Worm (Caenorhabditis elegans): ENCODE measurements around the gene ZK632.12.

Gene ZK632.12

ce11 chrIII:9789083-9789482 is 41.5 kb upstream of the ZK632.12 start:
- TF ChIP-seq ceh-83 (GFP tag; optimal IDR thresholded peaks at IDR 0.05), result no peak
- no peak for TF ChIP-seq tbx-8 (GFP tag; optimal IDR thresholded peaks at IDR 0.05)
- TF ChIP-seq drap-1 (GFP tag; optimal IDR thresholded peaks at IDR 0.05), result no peak
- TF ChIP-seq flh-1 (GFP tag; optimal IDR thresholded peaks at IDR 0.05), result no peak
- no peak for TF ChIP-seq pha-4 (tag; optimal IDR thresholded peaks at IDR 0.05)
- no peak for TF ChIP-seq mab-5 (tag; optimal IDR thresholded peaks at IDR 0.05)
- no peak for TF ChIP-seq bed-3 (GFP tag; optimal IDR thresholded peaks at IDR 0.05)
- TF ChIP-seq ceh-39 (tag; optimal IDR thresholded peaks at IDR 0.05), result no peak
- no peak for TF ChIP-seq unc-120 (tag; optimal IDR thresholded peaks at IDR 0.05; ENCODE audit: poor library complexity, severe bottlenecking)
- TF ChIP-seq nhr-2 (tag; optimal IDR thresholded peaks at IDR 0.05), result no peak
- no peak for TF ChIP-seq mep-1 (tag; optimal IDR thresholded peaks at IDR 0.05)

ce11 chrIII:9789607-9790073 is 41.0 kb upstream of the ZK632.12 start, which contains the start of gene R10E11.5:
Gene R10E11.5 (minus strand): TSS chrIII:9789657.
- TF ChIP-seq flh-1 (GFP tag; optimal IDR thresholded peaks at IDR 0.05), result no peak
- TF ChIP-seq hlh-1 (tag; optimal IDR thresholded peaks at IDR 0.05), result no peak
- TF ChIP-seq unc-62 (GFP tag; optimal IDR thresholded peaks at IDR 0.05), result no peak
- no peak for TF ChIP-seq nhr-28 (tag; optimal IDR thresholded peaks at IDR 0.05)
- no peak for TF ChIP-seq mep-1 (tag; optimal IDR thresholded peaks at IDR 0.05)
- TF ChIP-seq sptf-1 (tag; optimal IDR thresholded peaks at IDR 0.05), result no peak
- TF ChIP-seq elt-1 (tag; optimal IDR thresholded peaks at IDR 0.05; ENCODE audit: borderline replicate concordance, insufficient read depth), result no peak
- no peak for TF ChIP-seq pha-4 (tag; optimal IDR thresholded peaks at IDR 0.05)
- TF ChIP-seq lsy-2 (tag; optimal IDR thresholded peaks at IDR 0.05), result no peak
- no peak for TF ChIP-seq ceh-39 (tag; optimal IDR thresholded peaks at IDR 0.05)
- TF ChIP-seq nhr-12 (tag; optimal IDR thresholded peaks at IDR 0.05), result no peak
- no peak for TF ChIP-seq elt-3 (tag; optimal IDR thresholded peaks at IDR 0.05)
- no peak for TF ChIP-seq lin-13 (tag; optimal IDR thresholded peaks at IDR 0.05)

ce11 chrIII:9793592-9794417 is 36.8 kb upstream of the ZK632.12 start, which contains the start of the genes R10E11.9 and mcm-6:
Gene R10E11.9 (minus strand): TSS chrIII:9793642.
Gene mcm-6 (plus strand): TSS chrIII:9794367.
- TF ChIP-seq pha-4 (tag; optimal IDR thresholded peaks at IDR 0.05) (peak; percentile 11), ham-2 (GFP tag; optimal IDR thresholded peaks at IDR 0.05) (no peak)

ce11 chrIII:9796448-9796847 is 34.2 kb upstream of the ZK632.12 start, which contains the start of gene srxa-10:
Gene srxa-10 (minus strand): TSS chrIII:9796548.
- no peak for TF ChIP-seq sem-2 (GFP tag; optimal IDR thresholded peaks at IDR 0.05)
- no peak for TF ChIP-seq ham-2 (GFP tag; optimal IDR thresholded peaks at IDR 0.05)
- TF ChIP-seq ceh-43 (GFP tag; optimal IDR thresholded peaks at IDR 0.05), result no peak
- TF ChIP-seq bed-3 (GFP tag; optimal IDR thresholded peaks at IDR 0.05), result no peak
- no peak for TF ChIP-seq unc-39 (tag; optimal IDR thresholded peaks at IDR 0.05)
- no peak for TF ChIP-seq unc-120 (tag; optimal IDR thresholded peaks at IDR 0.05; ENCODE audit: poor library complexity, severe bottlenecking)
- TF ChIP-seq mab-5 (tag; optimal IDR thresholded peaks at IDR 0.05), result no peak
- no peak for TF ChIP-seq elt-1 (tag; optimal IDR thresholded peaks at IDR 0.05; ENCODE audit: borderline replicate concordance, insufficient read depth)
- no peak for TF ChIP-seq lsy-2 (tag; optimal IDR thresholded peaks at IDR 0.05)
- TF ChIP-seq ceh-39 (tag; optimal IDR thresholded peaks at IDR 0.05), result no peak
- no peak for TF ChIP-seq M03D4.4 (tag; optimal IDR thresholded peaks at IDR 0.05)

- TF ChIP-seq blmp-1 (tag; optimal IDR thresholded peaks at IDR 0.05) (no peak), sptf-1 (tag; optimal IDR thresholded peaks at IDR 0.05) (no peak), lsy-2 (tag; optimal IDR thresholded peaks at IDR 0.05) (no peak), tbx-8 (GFP tag; optimal IDR thresholded peaks at IDR 0.05) (no peak)
Measured at ce11 chrIII:9798478-9799157, 32.0 kb upstream of the ZK632.12 start, which contains the start of gene ZK632.2. Gene ZK632.2 (plus strand): TSS chrIII:9799107.

ce11 chrIII:9802045-9802444 is 28.6 kb upstream of the ZK632.12 start:
- no peak for TF ChIP-seq ztf-11 (tag; optimal IDR thresholded peaks at IDR 0.05)
- TF ChIP-seq zip-8 (tag; optimal IDR thresholded peaks at IDR 0.05), result no peak
- TF ChIP-seq bed-3 (GFP tag; optimal IDR thresholded peaks at IDR 0.05), result no peak
- no peak for TF ChIP-seq tbx-8 (GFP tag; optimal IDR thresholded peaks at IDR 0.05)
- no peak for TF ChIP-seq mab-5 (tag; optimal IDR thresholded peaks at IDR 0.05)
- TF ChIP-seq nhr-237 (tag; optimal IDR thresholded peaks at IDR 0.05), result no peak
- TF ChIP-seq mls-2 (tag; optimal IDR thresholded peaks at IDR 0.05), result no peak
- no peak for TF ChIP-seq nhr-28 (tag; optimal IDR thresholded peaks at IDR 0.05)
- TF ChIP-seq sem-2 (GFP tag; optimal IDR thresholded peaks at IDR 0.05), result no peak
- no peak for TF ChIP-seq sptf-1 (tag; optimal IDR thresholded peaks at IDR 0.05)
- no peak for TF ChIP-seq M03D4.4 (tag; optimal IDR thresholded peaks at IDR 0.05)

Data from whole organism, mixed stage, embryonic.